Worm (Caenorhabditis elegans) whole organism, mixed stage, embryonic: ENCODE results near the gene msp-65.

Experiments used
- blmp-1 ChIP-seq: fragments of 150-350 bp; optimal IDR thresholded peaks from 2 replicates; lab custom pipeline; 2014; ENCODE audit warnings: missing biosample characterization, missing genetic modification characterization
- ceh-43 ChIP-seq: fragments of 200-800 bp; sonication (Bioruptor generic); optimal IDR thresholded peaks from 2 replicates; lab custom pipeline; 2018; ENCODE audit warnings: mild to moderate bottlenecking, missing genetic modification characterization, moderate library complexity, missing compliant biosample characterization
- lin-13 ChIP-seq: fragments of 150-350 bp; optimal IDR thresholded peaks from 2 replicates; lab custom pipeline; 2014; ENCODE audit warnings: missing biosample characterization, missing genetic modification characterization
- mep-1 ChIP-seq: fragments of 150-350 bp; optimal IDR thresholded peaks from 2 replicates; lab custom pipeline; 2017; ENCODE audit warnings: missing biosample characterization, missing genetic modification reagents, missing genetic modification characterization, inconsistent platforms
- mls-2 ChIP-seq: sonication (generic microtip); optimal IDR thresholded peaks from 2 replicates; lab custom pipeline; 2016; ENCODE audit warnings: mild to moderate bottlenecking, missing genetic modification characterization, moderate library complexity, missing compliant biosample characterization
- nhr-237 ChIP-seq: fragments of 150-350 bp; optimal IDR thresholded peaks from 2 replicates; lab custom pipeline; 2014; ENCODE audit warnings: missing biosample characterization, missing genetic modification characterization
- nhr-28 ChIP-seq: fragments of 150-350 bp; optimal IDR thresholded peaks from 2 replicates; lab custom pipeline; 2014; ENCODE audit warnings: missing biosample characterization, missing genetic modification characterization
- pha-4 ChIP-seq: fragments of 150-350 bp; optimal IDR thresholded peaks from 2 replicates; lab custom pipeline; 2018; ENCODE audit warnings: missing biosample characterization, missing genetic modification reagents, missing genetic modification characterization
- unc-120 ChIP-seq: sonication (generic microtip); optimal IDR thresholded peaks from 2 replicates; lab custom pipeline; 2017; ENCODE audit warnings: missing genetic modification characterization, missing compliant biosample characterization; ENCODE audit not compliant: poor library complexity, severe bottlenecking
- unc-39 ChIP-seq: fragments of 150-350 bp; optimal IDR thresholded peaks from 2 replicates; lab custom pipeline; 2014; ENCODE audit warnings: missing biosample characterization, missing genetic modification characterization
- unc-62 ChIP-seq: fragments of 150-350 bp; optimal IDR thresholded peaks from 2 replicates; lab custom pipeline; 2014; ENCODE audit warnings: missing biosample characterization, missing genetic modification reagents, missing genetic modification characterization

ce11 chrIV:5364135-5364609 lies 47.8 kb downstream of the msp-65 start, which contains the start of the genes hda-6 and F41H10.4:
- TF ChIP-seq pha-4 (tag; lab: Kevin White, UChicago) (no peak), mep-1 (peak; percentile 29), nhr-237 (tag; lab: Kevin White, UChicago) (peak; percentile 4), unc-62 (no peak), unc-39 (no peak), lin-13 (tag; lab: Kevin White, UChicago) (peak; percentile 70), nhr-28 (tag; lab: Kevin White, UChicago) (no peak), blmp-1 (no peak), ceh-43 (no peak), unc-120 (tag; lab: Kevin White, UChicago) (no peak), mls-2 (tag; lab: Kevin White, UChicago) (no peak)
